Fruit fly (Drosophila melanogaster) whole organism, embryonic: ENCODE results near the gene Or85a.

ENCODE experiments used
- Atf6 ChIP-seq: fragments of 200-800 bp; sonication (Bioruptor generic); IDR thresholded peaks from 2 replicates; pipeline ENCODE4 v1.3.6; 2022; ENCODE audit warnings: missing biosample characterization, missing genetic modification characterization
- B-H2 ChIP-seq: fragments of 200-800 bp; sonication (Bioruptor generic); optimal IDR thresholded peaks from 2 replicates; lab custom pipeline; 2018; ENCODE audit warnings: missing biosample characterization, mild to moderate bottlenecking, missing genetic modification characterization
- Bgb ChIP-seq: fragments of 200-800 bp; sonication (Bioruptor generic); IDR thresholded peaks from 2 replicates; pipeline ENCODE4 v1.3.6; 2022; ENCODE audit warnings: missing biosample characterization, missing genetic modification characterization; ENCODE audit not compliant: partially characterized antibody
- CG10209 ChIP-seq: fragments of 200-800 bp; sonication (Bioruptor generic); optimal IDR thresholded peaks from 3 replicates; lab custom pipeline; 2017; ENCODE audit warnings: missing biosample characterization, mild to moderate bottlenecking, missing genetic modification characterization, missing genetic modification reagents
- CG10267 ChIP-seq: fragments of 200-800 bp; sonication (Bioruptor generic); optimal IDR thresholded peaks from 2 replicates; lab custom pipeline; 2018; ENCODE audit warnings: missing biosample characterization, mild to moderate bottlenecking, missing genetic modification characterization, moderate library complexity
- CG10321 ChIP-seq: fragments of 200-800 bp; sonication (Bioruptor generic); IDR thresholded peaks from 2 replicates; pipeline ENCODE4 v1.3.6; 2022; ENCODE audit warnings: missing biosample characterization, missing genetic modification characterization
- CG11695 ChIP-seq: fragments of 200-800 bp; sonication (Bioruptor generic); IDR thresholded peaks from 3 replicates; pipeline ENCODE4 v1.3.6; 2022; ENCODE audit warnings: missing biosample characterization, missing genetic modification characterization
- CG11723 ChIP-seq: fragments of 200-800 bp; sonication (Bioruptor generic); optimal IDR thresholded peaks from 2 replicates; lab custom pipeline; 2017; ENCODE audit warnings: missing biosample characterization, mild to moderate bottlenecking, missing genetic modification characterization
- CG12155 ChIP-seq: fragments of 200-800 bp; sonication (Bioruptor generic); optimal IDR thresholded peaks from 3 replicates; lab custom pipeline; 2016; ENCODE audit warnings: missing biosample characterization, missing genetic modification characterization
- CG1233 ChIP-seq: fragments of 200-800 bp; sonication (Bioruptor generic); optimal IDR thresholded peaks from 4 replicates; lab custom pipeline; 2018; ENCODE audit warnings: missing biosample characterization, mild to moderate bottlenecking, missing genetic modification characterization
- CG13296 ChIP-seq: fragments of 200-800 bp; sonication (Bioruptor generic); optimal IDR thresholded peaks from 3 replicates; lab custom pipeline; 2018; ENCODE audit warnings: missing biosample characterization, mild to moderate bottlenecking, missing genetic modification characterization
- CG14667 ChIP-seq: fragments of 200-800 bp; sonication (Bioruptor generic); IDR thresholded peaks from 2 replicates; pipeline ENCODE4 v1.3.6; 2022; ENCODE audit warnings: missing biosample characterization, missing genetic modification characterization
- CG14860 ChIP-seq: fragments of 200-800 bp; sonication (Bioruptor generic); IDR thresholded peaks from 3 replicates; pipeline ENCODE4 v1.3.6; 2022; ENCODE audit warnings: missing biosample characterization, missing genetic modification characterization; ENCODE audit not compliant: partially characterized antibody
- CG15269 ChIP-seq: fragments of 200-800 bp; sonication (Bioruptor generic); optimal IDR thresholded peaks from 2 replicates; lab custom pipeline; 2018; ENCODE audit warnings: missing biosample characterization, mild to moderate bottlenecking, missing genetic modification characterization, moderate library complexity
- CG15514 ChIP-seq: fragments of 200-800 bp; sonication (Bioruptor generic); optimal IDR thresholded peaks from 3 replicates; lab custom pipeline; 2017; ENCODE audit warnings: missing biosample characterization, missing genetic modification characterization, mild to moderate bottlenecking, moderate library complexity, missing genetic modification reagents
- CG1602 ChIP-seq: fragments of 200-800 bp; sonication (Bioruptor generic); optimal IDR thresholded peaks from 3 replicates; lab custom pipeline; 2016; ENCODE audit warnings: missing biosample characterization, missing genetic modification characterization
- CG17328 ChIP-seq: fragments of 200-800 bp; sonication (Bioruptor generic); IDR thresholded peaks from 2 replicates; pipeline ENCODE4 v1.3.6; 2022; ENCODE audit warnings: missing biosample characterization, missing genetic modification characterization
- CG17385 ChIP-seq: fragments of 200-800 bp; sonication (Bioruptor generic); optimal IDR thresholded peaks from 3 replicates; lab custom pipeline; 2018; ENCODE audit warnings: missing biosample characterization, mild to moderate bottlenecking, missing genetic modification characterization
- CG17612 ChIP-seq: fragments of 200-800 bp; sonication (Bioruptor generic); IDR thresholded peaks from 2 replicates; pipeline ENCODE4 v1.3.6; 2022; ENCODE audit warnings: missing biosample characterization, missing genetic modification characterization
- CG17912 ChIP-seq: fragments of 200-800 bp; sonication (Bioruptor generic); optimal IDR thresholded peaks from 2 replicates; lab custom pipeline; 2018; ENCODE audit warnings: missing biosample characterization, mild to moderate bottlenecking, missing genetic modification characterization
- CG18011 ChIP-seq: fragments of 200-800 bp; sonication (Bioruptor generic); optimal IDR thresholded peaks from 2 replicates; lab custom pipeline; 2017; ENCODE audit warnings: missing biosample characterization, missing genetic modification characterization, mild to moderate bottlenecking, moderate library complexity, missing genotype
- CG2120 ChIP-seq: fragments of 200-800 bp; sonication (Bioruptor generic); optimal IDR thresholded peaks from 3 replicates; lab custom pipeline; 2016; ENCODE audit warnings: missing biosample characterization, missing genetic modification characterization
- CG30431 ChIP-seq: fragments of 200-800 bp; sonication (Bioruptor generic); optimal IDR thresholded peaks from 2 replicates; lab custom pipeline; 2017; ENCODE audit warnings: missing biosample characterization, missing genetic modification characterization
- CG34422 ChIP-seq: fragments of 200-800 bp; sonication (Bioruptor generic); IDR thresholded peaks from 3 replicates; pipeline ENCODE4 v1.3.6; 2022; ENCODE audit warnings: missing biosample characterization, missing genetic modification characterization
- CG4617 ChIP-seq: fragments of 200-800 bp; sonication (Bioruptor generic); optimal IDR thresholded peaks from 3 replicates; lab custom pipeline; 2016; ENCODE audit warnings: missing biosample characterization, missing genetic modification characterization, borderline replicate concordance
- CG4820 ChIP-seq: fragments of 200-800 bp; sonication (Bioruptor generic); optimal IDR thresholded peaks from 3 replicates; lab custom pipeline; 2016; ENCODE audit warnings: missing biosample characterization, missing genetic modification characterization
- CG5245 ChIP-seq: fragments of 200-800 bp; sonication (Bioruptor generic); optimal IDR thresholded peaks from 3 replicates; lab custom pipeline; 2016; ENCODE audit warnings: missing biosample characterization, missing genetic modification characterization
- CG5953 ChIP-seq: fragments of 200-800 bp; sonication (Bioruptor generic); IDR thresholded peaks from 2 replicates; pipeline ENCODE4 v1.3.6; 2022; ENCODE audit warnings: missing biosample characterization, missing genetic modification characterization
- CG9727 ChIP-seq: fragments of 200-800 bp; sonication (Bioruptor generic); optimal IDR thresholded peaks from 3 replicates; lab custom pipeline; 2017; ENCODE audit warnings: missing biosample characterization, mild to moderate bottlenecking, missing genetic modification characterization
- CTCF ChIP-seq: fragments of 200-800 bp; sonication (Bioruptor generic); optimal IDR thresholded peaks from 2 replicates; lab custom pipeline; 2017; ENCODE audit warnings: missing biosample characterization, mild to moderate bottlenecking, missing genetic modification characterization, moderate library complexity
- Fer1 ChIP-seq: fragments of 200-800 bp; sonication (Bioruptor generic); optimal IDR thresholded peaks from 2 replicates; lab custom pipeline; 2017; ENCODE audit warnings: missing biosample characterization, mild to moderate bottlenecking, missing genetic modification characterization
- MESR4 ChIP-seq: fragments of 200-800 bp; sonication (Bioruptor generic); optimal IDR thresholded peaks from 2 replicates; lab custom pipeline; 2018; ENCODE audit warnings: missing biosample characterization, mild to moderate bottlenecking, missing genetic modification characterization, moderate library complexity
- Poxn ChIP-seq: fragments of 200-800 bp; sonication (Bioruptor generic); IDR thresholded peaks from 2 replicates; pipeline ENCODE4 v1.3.6; 2022; ENCODE audit warnings: missing biosample characterization, missing genetic modification characterization
- Ptx1 ChIP-seq: fragments of 200-800 bp; sonication (Bioruptor generic); IDR thresholded peaks from 2 replicates; pipeline ENCODE4 v1.3.6; 2022; ENCODE audit warnings: missing biosample characterization, missing genetic modification characterization
- Ravus ChIP-seq: fragments of 200-800 bp; sonication (Bioruptor generic); IDR thresholded peaks from 2 replicates; pipeline ENCODE4 v1.3.6; 2022; ENCODE audit warnings: missing biosample characterization, missing genetic modification characterization
- Side ChIP-seq: fragments of 200-800 bp; sonication (Bioruptor generic); optimal IDR thresholded peaks from 2 replicates; lab custom pipeline; 2016; ENCODE audit warnings: missing biosample characterization, missing genetic modification characterization
- ap ChIP-seq: fragments of 200-800 bp; sonication (Bioruptor generic); IDR thresholded peaks from 2 replicates; pipeline ENCODE4 v1.3.6; 2022; ENCODE audit warnings: missing biosample characterization, missing genetic modification characterization
- ara ChIP-seq: fragments of 200-800 bp; sonication (Bioruptor generic); IDR thresholded peaks from 2 replicates; pipeline ENCODE4 v1.3.6; 2022; ENCODE audit warnings: missing biosample characterization, missing genetic modification characterization
- bab2 ChIP-seq: fragments of 200-800 bp; sonication (Bioruptor generic); optimal IDR thresholded peaks from 2 replicates; lab custom pipeline; 2016; ENCODE audit warnings: missing biosample characterization, missing genetic modification characterization
- caup ChIP-seq: fragments of 200-800 bp; sonication (Bioruptor generic); optimal IDR thresholded peaks from 3 replicates; lab custom pipeline; 2017; ENCODE audit warnings: missing biosample characterization, mild to moderate bottlenecking, missing genetic modification characterization, moderate library complexity; ENCODE audit not compliant: severe bottlenecking
- chinmo ChIP-seq: fragments of 200-800 bp; sonication (Bioruptor generic); IDR thresholded peaks from 4 replicates; pipeline ENCODE4 v1.3.6; 2022; ENCODE audit warnings: missing biosample characterization, missing genetic modification characterization; ENCODE audit not compliant: partially characterized antibody
- ci ChIP-seq: fragments of 200-800 bp; sonication (Bioruptor generic); IDR thresholded peaks from 3 replicates; pipeline ENCODE4 v1.3.6; 2022; ENCODE audit warnings: missing biosample characterization, missing genetic modification characterization
- fd64A ChIP-seq: fragments of 200-800 bp; sonication (Bioruptor generic); optimal IDR thresholded peaks from 3 replicates; lab custom pipeline; 2018; ENCODE audit warnings: missing biosample characterization, mild to moderate bottlenecking, missing genetic modification characterization
- gsb-n ChIP-seq: fragments of 200-800 bp; sonication (Bioruptor generic); optimal IDR thresholded peaks from 3 replicates; lab custom pipeline; 2018; ENCODE audit warnings: missing biosample characterization, mild to moderate bottlenecking, missing genetic modification characterization
- ken ChIP-seq: fragments of 200-800 bp; sonication (Bioruptor generic); IDR thresholded peaks from 3 replicates; pipeline ENCODE4 v1.3.6; 2022; ENCODE audit warnings: missing biosample characterization, missing genetic modification characterization
- row ChIP-seq: fragments of 200-800 bp; sonication (Bioruptor generic); IDR thresholded peaks from 3 replicates; pipeline ENCODE4 v1.3.6; 2022; ENCODE audit warnings: missing biosample characterization, missing genetic modification characterization
- seq ChIP-seq: fragments of 200-800 bp; sonication (Bioruptor generic); IDR thresholded peaks from 2 replicates; pipeline ENCODE4 v1.3.6; 2022; ENCODE audit warnings: missing biosample characterization, missing genetic modification characterization
- slou ChIP-seq: fragments of 200-800 bp; sonication (Bioruptor generic); optimal IDR thresholded peaks from 3 replicates; lab custom pipeline; 2016; ENCODE audit warnings: missing biosample characterization, missing genetic modification characterization
- sna ChIP-seq: fragments of 200-800 bp; sonication (Bioruptor generic); IDR thresholded peaks from 2 replicates; pipeline ENCODE4 v1.3.6; 2022; ENCODE audit warnings: missing biosample characterization, missing genetic modification characterization; ENCODE audit not compliant: partially characterized antibody
- unpg ChIP-seq: fragments of 200-800 bp; sonication (Bioruptor generic); optimal IDR thresholded peaks from 3 replicates; lab custom pipeline; 2018; ENCODE audit warnings: missing biosample characterization, mild to moderate bottlenecking, missing genetic modification characterization, moderate library complexity

The Or85a gene

DNA sequence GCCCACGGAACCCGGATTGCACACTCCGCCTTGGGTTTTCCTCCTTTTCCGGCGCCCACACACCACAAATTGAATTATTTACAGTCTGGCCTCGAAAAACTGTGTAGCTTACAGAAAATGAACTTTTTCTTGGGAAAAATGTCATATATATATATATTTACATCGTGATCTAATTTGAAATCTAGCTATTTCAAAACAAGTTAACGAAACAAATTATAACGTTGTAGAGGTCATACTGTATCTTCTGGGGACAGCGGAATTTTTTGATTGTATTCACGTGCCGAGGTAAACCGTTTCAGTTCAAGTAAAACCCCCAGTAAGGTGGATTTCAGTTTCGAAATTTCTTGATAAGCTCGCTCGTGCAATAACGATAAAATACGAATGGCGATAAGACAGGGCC lies 32.9 kb downstream of the Or85a start (continued):
- TF ChIP-seq CG1233 (GFP tag; lab: Kevin White, UChicago) (peak; percentile 24), CG15514 (GFP tag; lab: Kevin White, UChicago) (peak; percentile 13), CG11695 (peak; percentile 65; the same call in 1 of the 3 replicates), Ptx1 (peak; percentile 79), caup (GFP tag; lab: Kevin White, UChicago) (peak; percentile 17), Poxn (GFP tag; lab: Robert Waterston, UW) (0 out of 2 replicates have a peak, but pooled peaks have one; percentile 14), ap (GFP tag; lab: Robert Waterston, UW) (peak; percentile 40; the same call in 1 of the 2 replicates), CG4617 (GFP tag; lab: Kevin White, UChicago) (no peak), CG10267 (tag; lab: Kevin White, UChicago) (peak; percentile 1), ara (GFP tag; lab: Robert Waterston, UW) (peak; percentile 23; the same call in 1 of the 2 replicates), fd64A (GFP tag; lab: Kevin White, UChicago) (no peak), row (peak; percentile 77), seq (GFP tag; lab: Robert Waterston, UW) (peak; percentile 28; the same call in 1 of the 2 replicates), CG10321 (peak; percentile 25; the same call in 1 of the 2 replicates), Bgb (GFP tag; lab: Robert Waterston, UW) (no peak), CG10209 (GFP tag; lab: Kevin White, UChicago) (peak; percentile 32), Fer1 (GFP tag; lab: Kevin White, UChicago) (peak; percentile 3), CG2120 (GFP tag; lab: Kevin White, UChicago) (peak; percentile 63), Ravus (GFP tag; lab: Robert Waterston, UW) (peak; percentile 59), chinmo (GFP tag; lab: Robert Waterston, UW) (no peak), CG11723 (GFP tag; lab: Kevin White, UChicago) (no peak), MESR4 (GFP tag; lab: Kevin White, UChicago) (no peak), CG14667 (GFP tag; lab: Robert Waterston, UW) (peak; percentile 55; the same call in 1 of the 2 replicates), CG5953 (GFP tag; lab: Robert Waterston, UW) (peak; percentile 66), CG34422 (GFP tag; lab: Robert Waterston, UW) (peak; percentile 54; the same call in 2 of the 3 replicates), slou (no peak), CG17912 (no peak), CG12155 (peak; percentile 50), CG5245 (GFP tag; lab: Kevin White, UChicago) (no peak), CG14860 (GFP tag; lab: Robert Waterston, UW) (no peak), ken (GFP tag; lab: Robert Waterston, UW) (0 out of 3 replicates have a peak, but pooled peaks have one; percentile 57), CG4820 (peak; percentile 35), CG1602 (GFP tag; lab: Kevin White, UChicago) (peak; percentile 28), CG17385 (peak; percentile 38), gsb-n (peak; percentile 1), CG9727 (GFP tag; lab: Kevin White, UChicago) (peak; percentile 27), CTCF (no peak), B-H2 (GFP tag; lab: Kevin White, UChicago) (no peak), CG18011 (GFP tag; lab: Kevin White, UChicago) (no peak), CG13296 (no peak), Atf6 (GFP tag; lab: Robert Waterston, UW) (peak; percentile 19; the same call in 1 of the 2 replicates), CG30431 (no peak), CG15269 (tag; lab: Kevin White, UChicago) (peak; percentile 72), sna (no peak), ci (GFP tag; lab: Robert Waterston, UW) (peak; percentile 81), Side (no peak), CG17612 (GFP tag; lab: Robert Waterston, UW) (0 out of 2 replicates have a peak, but pooled peaks have one; percentile 41), unpg (GFP tag; lab: Kevin White, UChicago) (peak; percentile 66), CG17328 (GFP tag; lab: Robert Waterston, UW) (peak; percentile 54; the same call in 1 of the 2 replicates), bab2 (peak; percentile 16)
